Worm (Caenorhabditis elegans) whole organism, L1 larva: ENCODE measurements around the gene T14G8.4.
A peak's percentile ranks its signal among the peaks of the same experiment; 100 is the strongest.

Source experiments
- C04F5.9 ChIP-seq: sonication (generic microtip); optimal IDR thresholded peaks from 2 replicates; lab custom pipeline; 2016; ENCODE audit warnings: missing genetic modification characterization, missing compliant biosample characterization
- C16A3.4 ChIP-seq: fragments of 150-350 bp; optimal IDR thresholded peaks from 2 replicates; lab custom pipeline; 2014; ENCODE audit warnings: missing biosample characterization, missing genetic modification characterization
- F16B12.6 ChIP-seq: fragments of 150-350 bp; optimal IDR thresholded peaks from 2 replicates; lab custom pipeline; 2014; ENCODE audit warnings: missing biosample characterization, missing genetic modification characterization
- Y116A8C.19 ChIP-seq: sonication (generic microtip); optimal IDR thresholded peaks from 2 replicates; lab custom pipeline; 2016; ENCODE audit warnings: missing compliant biosample characterization, missing genetic modification characterization, borderline replicate concordance
- aha-1 ChIP-seq: fragments of 150-350 bp; optimal IDR thresholded peaks from 2 replicates; lab custom pipeline; 2014; ENCODE audit warnings: missing biosample characterization, missing genetic modification characterization
- aly-2 ChIP-seq: fragments of 150-350 bp; optimal IDR thresholded peaks from 2 replicates; lab custom pipeline; 2014; ENCODE audit warnings: missing biosample characterization, missing genetic modification characterization
- blmp-1 ChIP-seq: fragments of 150-350 bp; optimal IDR thresholded peaks from 2 replicates; lab custom pipeline; 2014; ENCODE audit warnings: missing biosample characterization, missing genetic modification characterization
- ceh-63 ChIP-seq: fragments of 200-800 bp; sonication (Bioruptor generic); optimal IDR thresholded peaks from 2 replicates; lab custom pipeline; 2018; ENCODE audit warnings: mild to moderate bottlenecking, missing genetic modification characterization, missing compliant biosample characterization
- ceh-8 ChIP-seq: fragments of 200-800 bp; sonication (Bioruptor generic); optimal IDR thresholded peaks from 2 replicates; lab custom pipeline; 2018; ENCODE audit warnings: mild to moderate bottlenecking, missing genetic modification characterization, moderate library complexity, missing compliant biosample characterization
- ceh-88 ChIP-seq: fragments of 200-800 bp; sonication (Bioruptor generic); IDR thresholded peaks from 2 replicates; pipeline ENCODE4 v1.3.6; 2022; ENCODE audit warnings: missing genetic modification characterization, missing compliant biosample characterization
- ces-1 ChIP-seq: fragments of 150-350 bp; optimal IDR thresholded peaks from 2 replicates; lab custom pipeline; 2014; ENCODE audit warnings: missing biosample characterization, missing genetic modification reagents, missing genetic modification characterization
- dpl-1 ChIP-seq, 3 experiments: fragments of 150-350 bp in 2 of 3; sonication (generic microtip) in 1 of 3; optimal IDR thresholded peaks; 2 replicates each; lab custom pipeline; 2014 to 2017; ENCODE audit warnings: missing biosample characterization in 3 of 3, missing genetic modification characterization in 3 of 3, missing genetic modification reagents in 3 of 3
- dsc-1 ChIP-seq: sonication (generic microtip); optimal IDR thresholded peaks from 2 replicates; lab custom pipeline; 2016; ENCODE audit warnings: mild to moderate bottlenecking, missing genetic modification characterization, missing compliant biosample characterization
- ets-5 ChIP-seq: fragments of 200-800 bp; sonication (Bioruptor generic); IDR thresholded peaks from 2 replicates; pipeline ENCODE4 v1.3.6; 2022; ENCODE audit warnings: missing genetic modification characterization, missing compliant biosample characterization
- fos-1 ChIP-seq: fragments of 150-350 bp; optimal IDR thresholded peaks from 2 replicates; lab custom pipeline; 2014; ENCODE audit warnings: missing biosample characterization, missing genetic modification characterization
- hlh-4 ChIP-seq: sonication (generic microtip); optimal IDR thresholded peaks from 2 replicates; lab custom pipeline; 2016; ENCODE audit warnings: mild to moderate bottlenecking, missing genetic modification characterization, missing compliant biosample characterization
- lin-13 ChIP-seq: fragments of 150-350 bp; optimal IDR thresholded peaks from 2 replicates; lab custom pipeline; 2014; ENCODE audit warnings: missing biosample characterization, missing genetic modification reagents, missing genetic modification characterization
- lin-14 ChIP-seq: fragments of 200-800 bp; sonication (Bioruptor generic); optimal IDR thresholded peaks from 2 replicates; lab custom pipeline; 2018; ENCODE audit warnings: mild to moderate bottlenecking, missing genetic modification characterization, moderate library complexity, missing compliant biosample characterization
- lin-15B ChIP-seq: fragments of 150-350 bp; sonication (generic microtip); optimal IDR thresholded peaks from 3 replicates; lab custom pipeline; 2014; ENCODE audit warnings: missing biosample characterization, missing genetic modification characterization
- lin-35 ChIP-seq, 2 experiments: fragments of 150-350 bp; optimal IDR thresholded peaks; 2 replicates each; lab custom pipeline; 2014; ENCODE audit warnings: missing biosample characterization in 2 of 2, missing genetic modification characterization in 2 of 2, missing genetic modification reagents in 2 of 2
- lin-39 ChIP-seq: fragments of 150-350 bp; optimal IDR thresholded peaks from 2 replicates; lab custom pipeline; 2014; ENCODE audit warnings: missing biosample characterization, missing genetic modification reagents, missing genetic modification characterization
- mab-9 ChIP-seq: fragments of 200-800 bp; sonication (Bioruptor generic); IDR thresholded peaks from 2 replicates; pipeline ENCODE4 v1.3.6; 2022; ENCODE audit warnings: missing genetic modification reagents, missing genetic modification characterization, missing compliant biosample characterization
- mdl-1 ChIP-seq, 2 experiments: fragments of 150-350 bp; optimal IDR thresholded peaks; 2 replicates each; lab custom pipeline; 2014 to 2017; ENCODE audit warnings: missing biosample characterization in 2 of 2, missing genetic modification characterization in 2 of 2, inconsistent platforms in 1 of 2
- mef-2 ChIP-seq: fragments of 150-350 bp; optimal IDR thresholded peaks from 2 replicates; lab custom pipeline; 2014; ENCODE audit warnings: missing biosample characterization, missing genetic modification characterization
- mep-1 ChIP-seq: fragments of 150-350 bp; optimal IDR thresholded peaks from 2 replicates; lab custom pipeline; 2014; ENCODE audit warnings: missing biosample characterization, missing genetic modification characterization
- nhr-12 ChIP-seq: sonication (generic microtip); optimal IDR thresholded peaks from 2 replicates; lab custom pipeline; 2017; ENCODE audit warnings: missing biosample characterization, missing genetic modification characterization
- nhr-28 ChIP-seq: fragments of 150-350 bp; optimal IDR thresholded peaks from 2 replicates; lab custom pipeline; 2014; ENCODE audit warnings: missing biosample characterization, missing genetic modification characterization
- nhr-47 ChIP-seq: sonication (generic microtip); optimal IDR thresholded peaks from 2 replicates; lab custom pipeline; 2016; ENCODE audit warnings: mild to moderate bottlenecking, missing genetic modification characterization, moderate library complexity, missing compliant biosample characterization
- nhr-71 ChIP-seq: sonication (generic microtip); optimal IDR thresholded peaks from 2 replicates; lab custom pipeline; 2016; ENCODE audit warnings: mild to moderate bottlenecking, missing genetic modification characterization, moderate library complexity, missing compliant biosample characterization
- nhr-76 ChIP-seq: sonication (generic microtip); optimal IDR thresholded peaks from 2 replicates; lab custom pipeline; 2017; ENCODE audit warnings: missing biosample characterization, missing genetic modification characterization
- nhr-77 ChIP-seq: fragments of 150-350 bp; optimal IDR thresholded peaks from 2 replicates; lab custom pipeline; 2014; ENCODE audit warnings: missing biosample characterization, missing genetic modification characterization
- nhr-84 ChIP-seq: sonication (generic microtip); optimal IDR thresholded peaks from 2 replicates; lab custom pipeline; 2017; ENCODE audit warnings: missing biosample characterization, missing genetic modification characterization
- nhr-85 ChIP-seq: sonication (generic microtip); peaks from one replicate; lab custom pipeline; 2016; ENCODE audit warnings: missing genetic modification characterization, inconsistent platforms, missing compliant biosample characterization
- nhr-90 ChIP-seq: sonication (generic microtip); optimal IDR thresholded peaks from 2 replicates; lab custom pipeline; 2016; ENCODE audit warnings: mild to moderate bottlenecking, missing genetic modification characterization, missing compliant biosample characterization; ENCODE audit not compliant: poor library complexity
- pag-3 ChIP-seq: sonication (generic microtip); optimal IDR thresholded peaks from 2 replicates; lab custom pipeline; 2017; ENCODE audit warnings: missing genetic modification characterization, mild to moderate bottlenecking, missing compliant biosample characterization, antibody characterized with exemption, borderline replicate concordance; ENCODE audit not compliant: insufficient read depth
- rnt-1 ChIP-seq: sonication (generic microtip); optimal IDR thresholded peaks from 2 replicates; lab custom pipeline; 2016; ENCODE audit warnings: mild to moderate bottlenecking, missing genetic modification characterization, moderate library complexity, missing compliant biosample characterization
- skn-1 ChIP-seq: fragments of 150-350 bp; optimal IDR thresholded peaks from 2 replicates; lab custom pipeline; 2014; ENCODE audit warnings: missing biosample characterization, missing genetic modification characterization
- snpc-4 ChIP-seq: fragments of 150-350 bp; optimal IDR thresholded peaks from 2 replicates; lab custom pipeline; 2014; ENCODE audit warnings: missing biosample characterization, missing genetic modification characterization
- snu-23 ChIP-seq: sonication (generic microtip); optimal IDR thresholded peaks from 2 replicates; lab custom pipeline; 2016; ENCODE audit warnings: missing genetic modification characterization, missing compliant biosample characterization
- sox-4 ChIP-seq: sonication (generic microtip); optimal IDR thresholded peaks from 2 replicates; lab custom pipeline; 2016; ENCODE audit warnings: missing genetic modification characterization, missing compliant biosample characterization
- swsn-7 ChIP-seq: sonication (generic microtip); optimal IDR thresholded peaks from 2 replicates; lab custom pipeline; 2016; ENCODE audit warnings: missing genetic modification characterization, missing compliant biosample characterization
- tbx-2 ChIP-seq: sonication (generic microtip); optimal IDR thresholded peaks from 2 replicates; lab custom pipeline; 2016; ENCODE audit warnings: missing genetic modification characterization, missing compliant biosample characterization
- unc-86 ChIP-seq: sonication (generic microtip); optimal IDR thresholded peaks from 2 replicates; lab custom pipeline; 2016; ENCODE audit warnings: missing genetic modification characterization, missing compliant biosample characterization
- vab-15 ChIP-seq: sonication (generic microtip); optimal IDR thresholded peaks from 2 replicates; lab custom pipeline; 2017; ENCODE audit warnings: missing genotype, mild to moderate bottlenecking, missing genetic modification characterization, missing compliant biosample characterization
- xbp-1 ChIP-seq: sonication (generic microtip); optimal IDR thresholded peaks from 2 replicates; lab custom pipeline; 2016; ENCODE audit warnings: missing genetic modification characterization, missing compliant biosample characterization
- ztf-11 ChIP-seq, 2 experiments: sonication (generic microtip); optimal IDR thresholded peaks; 2 replicates each; lab custom pipeline; 2016 to 2017; ENCODE audit warnings: missing genetic modification characterization in 2 of 2, missing biosample characterization in 1 of 2, missing compliant biosample characterization in 1 of 2

The T14G8.4 gene

ce11 chrX:12869412-12869811, 5.7 kb upstream of the T14G8.4 start:
- no peak for TF ChIP-seq Y116A8C.19 (tag; lab: Kevin White, UChicago)
- TF ChIP-seq aha-1 (tag; lab: Kevin White, UChicago), result no peak
- no peak for TF ChIP-seq lin-13 (GFP tag; lab: Kevin White, UChicago)
- peak; percentile 55 for TF ChIP-seq skn-1
- peak; percentile 5 for TF ChIP-seq blmp-1
- TF ChIP-seq ceh-88, result no peak

ce11 chrX:12863262-12863661, 434 bp downstream of the T14G8.4 start:
- TF ChIP-seq pag-3 (tag; lab: Kevin White, UChicago), result no peak
- no peak for TF ChIP-seq C16A3.4 (tag; lab: Kevin White, UChicago)
- TF ChIP-seq, all 84 proteins: peak for 0

ce11 chrX:12862509-12862908, 1.2 kb downstream of the T14G8.4 start, which contains the start of gene T14G8.6:
TSS of gene T14G8.6 (minus strand) at chrX:12862846.
- TF ChIP-seq lin-35 (GFP tag; optimal IDR thresholded peaks at IDR 0.05; lab: Kevin White, UChicago) (no peak), mdl-1 (tag; optimal IDR thresholded peaks at IDR 0.05; lab: Kevin White, UChicago) (no peak), C16A3.4 (tag; lab: Kevin White, UChicago) (no peak), nhr-47 (tag; lab: Kevin White, UChicago) (no peak)

- TF ChIP-seq snu-23, result peak; percentile 70
- peak; percentile 53 for TF ChIP-seq rnt-1 (tag; lab: Kevin White, UChicago)
- TF ChIP-seq vab-15, result no peak
- TF ChIP-seq lin-13 (GFP tag; lab: Kevin White, UChicago), result no peak
- no peak for TF ChIP-seq nhr-12 (tag; lab: Kevin White, UChicago)
- no peak for TF ChIP-seq ceh-63 (GFP tag; lab: Kevin White, UChicago)
- no peak for TF ChIP-seq ztf-11 (tag; optimal IDR thresholded peaks at IDR 0.05; lab: Kevin White, UChicago)
- TF ChIP-seq nhr-84 (tag; lab: Kevin White, UChicago), result no peak
- no peak for TF ChIP-seq C04F5.9 (tag; lab: Kevin White, UChicago)
- peak; percentile 99 for TF ChIP-seq xbp-1 (tag; lab: Kevin White, UChicago)
- TF ChIP-seq nhr-76 (tag; lab: Kevin White, UChicago), result no peak
- TF ChIP-seq ces-1 (GFP tag; lab: Kevin White, UChicago), result no peak
- TF ChIP-seq ets-5 (GFP tag; lab: Robert Waterston, UW), result no peak
- TF ChIP-seq nhr-77 (tag; lab: Kevin White, UChicago), result peak; percentile 34
- no peak for TF ChIP-seq lin-15B
- peak; percentile 3 to 73 for TF ChIP-seq lin-35 (GFP tag; optimal IDR thresholded peaks at IDR 0.05; lab: Kevin White, UChicago)
- TF ChIP-seq Y116A8C.19 (tag; lab: Kevin White, UChicago), result no peak
- TF ChIP-seq dsc-1 (tag; lab: Kevin White, UChicago), result peak; percentile 34
- TF ChIP-seq nhr-71 (tag; lab: Kevin White, UChicago), result peak; percentile 67
- peak; percentile 81 for TF ChIP-seq nhr-85 (tag; lab: Kevin White, UChicago)
- peak; percentile 83 for TF ChIP-seq mep-1
- no peak for TF ChIP-seq F16B12.6 (tag; lab: Kevin White, UChicago)
- TF ChIP-seq aly-2 (tag; lab: Kevin White, UChicago), result peak; percentile 17
- TF ChIP-seq dpl-1 (GFP tag; optimal IDR thresholded peaks at IDR 0.05; lab: Kevin White, UChicago), result peak in 2 of 3 experiments; percentile 36 to 57
- TF ChIP-seq snpc-4 (tag; lab: Kevin White, UChicago), result peak; percentile 38
- no peak for TF ChIP-seq mef-2
- TF ChIP-seq hlh-4 (tag; lab: Kevin White, UChicago), result no peak
- no peak for TF ChIP-seq fos-1 (tag; lab: Kevin White, UChicago)
- peak; percentile 56 for TF ChIP-seq tbx-2
- TF ChIP-seq lin-14 (GFP tag; lab: Kevin White, UChicago), result peak; percentile 75
- TF ChIP-seq nhr-90 (tag; lab: Kevin White, UChicago), result peak; percentile 67
- TF ChIP-seq aha-1 (tag; lab: Kevin White, UChicago), result no peak
- peak; percentile 62 for TF ChIP-seq swsn-7 (tag; lab: Kevin White, UChicago)
- TF ChIP-seq mab-9 (GFP tag; lab: Robert Waterston, UW), result no peak
- no peak for TF ChIP-seq sox-4
- TF ChIP-seq lin-39 (tag; lab: Kevin White, UChicago), result no peak
- peak; percentile 25 for TF ChIP-seq unc-86
- no peak for TF ChIP-seq nhr-28 (tag; lab: Kevin White, UChicago)
- peak in 1 of 2 experiments; percentile 43 for TF ChIP-seq mdl-1 (tag; optimal IDR thresholded peaks at IDR 0.05; lab: Kevin White, UChicago)
- TF ChIP-seq ceh-8 (GFP tag; lab: Kevin White, UChicago), result no peak
Observed at ce11 chrX:12860711-12861287, 2.9 kb downstream of the T14G8.4 start, which contains the start of gene T14G8.3. TSS of gene T14G8.3 (plus strand) at chrX:12861237.
